Worm (Caenorhabditis elegans): Measurements from ENCODE around the gene cth-1.

Gene cth-1

ce11 chrV:16060135-16060534 is 40.3 kb upstream of the cth-1 start, which contains the start of gene F14H3.15:
TSS of gene F14H3.15 (minus strand) at chrV:16060235.
- TF ChIP-seq T23F11.4 (GFP tag; optimal IDR thresholded peaks at IDR 0.05) (no peak), tbx-7 (tag; optimal IDR thresholded peaks at IDR 0.05) (no peak), C38D4.7 (GFP tag; optimal IDR thresholded peaks at IDR 0.05) (no peak), npax-4 (tag; optimal IDR thresholded peaks at IDR 0.05) (no peak), pax-1 (tag; optimal IDR thresholded peaks at IDR 0.05) (no peak), hlh-15 (tag; optimal IDR thresholded peaks at IDR 0.05) (no peak), zip-5 (tag; optimal IDR thresholded peaks at IDR 0.05) (no peak), hlh-8 (tag; optimal IDR thresholded peaks at IDR 0.05) (no peak), mec-3 (tag; optimal IDR thresholded peaks at IDR 0.05; ENCODE audit: borderline replicate concordance) (no peak), unc-42 (tag; optimal IDR thresholded peaks at IDR 0.05) (no peak)

DNA sequence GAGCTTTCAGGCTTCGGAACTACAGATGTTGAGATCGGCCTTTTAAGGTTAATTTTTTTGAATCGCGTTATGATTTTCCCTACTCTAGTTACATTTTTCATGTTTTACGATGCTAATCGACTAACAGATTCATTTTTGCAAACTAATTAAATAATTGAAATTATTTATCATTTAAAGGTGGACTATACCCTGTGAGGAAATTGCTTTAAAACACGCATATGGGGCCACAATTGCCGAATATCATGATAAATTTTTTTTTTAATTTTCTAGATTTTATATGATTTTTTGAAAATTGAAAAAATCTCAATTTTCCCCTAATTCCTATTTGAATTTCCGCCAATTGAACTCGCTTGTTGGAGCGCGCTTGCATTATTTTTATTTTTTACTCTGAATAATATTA is 38.5 kb upstream of the cth-1 start, which contains the start of gene fbxa-100:
TSS of gene fbxa-100 (minus strand) at position 101 of the 400 bp plus-strand sequence.
- no peak for TF ChIP-seq unc-86 (tag; optimal IDR thresholded peaks at IDR 0.05)
- no peak for TF ChIP-seq ceh-18 (tag; optimal IDR thresholded peaks at IDR 0.05)
- no peak for TF ChIP-seq ztf-16 (tag; optimal IDR thresholded peaks at IDR 0.05)
- TF ChIP-seq hlh-13 (GFP tag; optimal IDR thresholded peaks at IDR 0.05): no peak
- no peak for TF ChIP-seq madf-2 (tag; optimal IDR thresholded peaks at IDR 0.05)

DNA sequence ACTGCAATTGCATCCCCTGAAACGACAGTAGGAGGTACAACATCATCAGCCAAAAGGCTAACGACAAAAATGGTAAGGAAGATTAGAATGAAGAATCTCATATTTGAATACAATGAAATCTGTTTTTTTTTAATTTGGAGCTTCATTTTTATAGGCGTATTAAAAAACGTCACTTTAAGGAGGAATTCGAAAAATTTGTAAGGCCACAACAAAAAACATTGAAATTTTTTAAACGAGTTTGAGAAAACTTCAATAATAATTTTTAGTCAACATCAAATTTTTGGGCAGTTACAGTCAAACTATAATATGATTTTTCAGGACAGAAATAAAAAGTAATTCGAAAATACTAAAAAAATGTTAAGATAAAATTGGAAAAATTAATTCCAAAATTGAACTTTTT is 37.7 kb upstream of the cth-1 start, which contains the start of gene F14H3.14:
TSS of gene F14H3.14 (minus strand) at position 101 of the 400 bp plus-strand sequence.
- no peak for TF ChIP-seq zip-5 (tag; optimal IDR thresholded peaks at IDR 0.05)
- no peak for TF ChIP-seq mec-3 (tag; optimal IDR thresholded peaks at IDR 0.05; ENCODE audit: borderline replicate concordance)
- TF ChIP-seq madf-2 (tag; optimal IDR thresholded peaks at IDR 0.05): no peak
- no peak for TF ChIP-seq elt-2 (tag; optimal IDR thresholded peaks at IDR 0.05)
- TF ChIP-seq unc-3 (GFP tag; conservative IDR thresholded peaks at IDR 0.05): no peak
- no peak for TF ChIP-seq unc-3 (tag; optimal IDR thresholded peaks at IDR 0.05)
- TF ChIP-seq lim-6 (tag; optimal IDR thresholded peaks at IDR 0.05): no peak
- TF ChIP-seq nhr-232 (tag; optimal IDR thresholded peaks at IDR 0.05): no peak
- no peak for TF ChIP-seq fax-1 (tag; optimal IDR thresholded peaks at IDR 0.05)
- TF ChIP-seq sox-2 (GFP tag; IDR thresholded peaks at IDR 0.05): no peak
- no peak for TF ChIP-seq Y22D7AL.16 (tag; optimal IDR thresholded peaks at IDR 0.05)

DNA sequence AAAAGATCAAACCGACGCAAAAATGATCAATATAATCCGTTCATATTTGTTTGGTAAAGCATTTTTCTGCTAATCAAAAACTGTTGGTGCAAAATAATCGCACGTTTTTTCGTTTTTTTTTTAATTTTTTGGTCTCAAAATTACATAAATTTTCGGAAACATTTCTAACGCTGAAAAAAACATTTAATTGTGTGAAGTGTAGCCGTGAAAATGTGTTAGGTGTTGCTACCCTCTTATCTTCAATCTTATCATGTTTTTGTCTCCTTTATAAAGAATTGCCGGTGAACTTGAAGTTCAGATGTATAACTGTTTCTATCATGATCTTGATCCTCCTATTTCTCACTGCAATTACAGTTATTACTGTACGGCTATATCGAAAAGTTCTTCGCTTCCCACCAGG is 31.5 kb upstream of the cth-1 start, which contains the start of gene cyp-35D1:
TSS of gene cyp-35D1 (plus strand) at position 301 of the 400 bp plus-strand sequence.
- TF ChIP-seq pqm-1 (tag; optimal IDR thresholded peaks at IDR 0.05): no peak
- TF ChIP-seq eyg-1 (tag; optimal IDR thresholded peaks at IDR 0.05): no peak
- no peak for TF ChIP-seq nhr-11 (tag; optimal IDR thresholded peaks at IDR 0.05)
- TF ChIP-seq ceh-18 (tag; optimal IDR thresholded peaks at IDR 0.05): no peak
- peak; percentile 4 for TF ChIP-seq elt-2 (tag; optimal IDR thresholded peaks at IDR 0.05)

ce11 chrV:16071167-16071566 is 29.3 kb upstream of the cth-1 start, which contains the start of gene nhr-176:
TSS of gene nhr-176 (plus strand) at chrV:16071325.
- TF ChIP-seq ceh-31 (tag; optimal IDR thresholded peaks at IDR 0.05) (no peak), elt-2 (tag; optimal IDR thresholded peaks at IDR 0.05) (peak; percentile 52)

ce11 chrV:16073856-16074255 is 26.6 kb upstream of the cth-1 start, which contains the start of gene srj-10:
TSS of gene srj-10 (minus strand) at chrV:16073956.
- TF ChIP-seq ztf-16 (tag; optimal IDR thresholded peaks at IDR 0.05): no peak
- no peak for TF ChIP-seq fax-1 (tag; optimal IDR thresholded peaks at IDR 0.05)
- no peak for TF ChIP-seq rnt-1 (tag; optimal IDR thresholded peaks at IDR 0.05)
- no peak for TF ChIP-seq dve-1 (tag; optimal IDR thresholded peaks at IDR 0.05)
- no peak for TF ChIP-seq K09A11.1 (tag; optimal IDR thresholded peaks at IDR 0.05; ENCODE audit: insufficient read depth)

DNA sequence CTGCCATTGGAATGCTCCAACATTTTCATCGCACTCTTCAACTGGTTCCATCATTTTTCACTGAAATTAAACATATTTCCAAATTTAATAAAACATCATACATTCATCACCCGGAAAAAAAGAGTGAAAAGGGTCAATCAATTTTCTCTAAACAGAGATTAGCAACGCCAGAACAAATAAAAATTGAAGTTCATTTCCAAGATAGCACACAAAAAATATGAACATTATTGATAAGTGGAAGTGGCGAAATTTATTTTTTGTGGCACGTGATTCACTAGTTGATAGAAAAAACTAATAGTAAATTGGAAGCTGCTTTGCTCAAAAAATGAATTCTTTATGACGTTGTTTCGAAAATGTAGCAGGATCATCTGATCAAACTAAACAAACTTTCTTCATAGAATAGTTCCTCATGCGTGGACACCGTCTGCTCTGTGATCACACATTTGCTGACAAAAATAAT is 25.2 kb upstream of the cth-1 start, which contains the start of the genes F14H3.12 and srj-29:
TSS of gene F14H3.12 (minus strand) at position 74 of the 460 bp plus-strand sequence.
TSS of gene srj-29 (plus strand) at position 410 of the 460 bp plus-strand sequence.
- TF ChIP-seq nhr-11 (tag; optimal IDR thresholded peaks at IDR 0.05): no peak
- TF ChIP-seq sox-2 (GFP tag; IDR thresholded peaks at IDR 0.05): no peak
- no peak for TF ChIP-seq lim-6 (tag; optimal IDR thresholded peaks at IDR 0.05)
- TF ChIP-seq pros-1 (tag; optimal IDR thresholded peaks at IDR 0.05): no peak
- no peak for TF ChIP-seq ceh-9 (tag; optimal IDR thresholded peaks at IDR 0.05)
- no peak for TF ChIP-seq syd-9 (tag; optimal IDR thresholded peaks at IDR 0.05)
- TF ChIP-seq dve-1 (tag; optimal IDR thresholded peaks at IDR 0.05): no peak
- no peak for TF ChIP-seq hlh-8 (tag; optimal IDR thresholded peaks at IDR 0.05)
- no peak for TF ChIP-seq sdc-2 (tag; optimal IDR thresholded peaks at IDR 0.05)
- no peak for TF ChIP-seq pat-9 (tag; optimal IDR thresholded peaks at IDR 0.05)
- TF ChIP-seq T23F11.4 (GFP tag; optimal IDR thresholded peaks at IDR 0.05): no peak
- no peak for TF ChIP-seq mec-3 (tag; optimal IDR thresholded peaks at IDR 0.05; ENCODE audit: borderline replicate concordance)
- TF ChIP-seq ceh-6 (GFP tag; optimal IDR thresholded peaks at IDR 0.05): no peak
- no peak for TF ChIP-seq odd-2 (tag; optimal IDR thresholded peaks at IDR 0.05)
- no peak for TF ChIP-seq ceh-30 (tag; optimal IDR thresholded peaks at IDR 0.05)
- TF ChIP-seq ceh-45 (GFP tag; IDR thresholded peaks at IDR 0.05): no peak
- no peak for TF ChIP-seq hlh-6 (tag; optimal IDR thresholded peaks at IDR 0.05)
